Worm (Caenorhabditis elegans): Measurements from ENCODE around the gene ZK856.19.

The ZK856.19 gene

ce11 chrV:10190081-10190556, 14.6 kb downstream of the ZK856.19 start, which contains the start of gene ZK856.5:
Gene ZK856.5 (minus strand): TSS chrV:10190131.
- TF ChIP-seq nhr-85 (tag) (peak; percentile 58), lin-35 (GFP tag; optimal IDR thresholded peaks at IDR 0.05) (peak in 1 of 2 experiments; percentile 37), efl-1 (optimal IDR thresholded peaks at IDR 0.05) (no peak), efl-1 (GFP tag; optimal IDR thresholded peaks at IDR 0.05 in 1 of 2) (peak in 1 of 2 experiments; percentile 66), efl-3 (GFP tag; optimal IDR thresholded peaks at IDR 0.05) (no peak), elt-2 (tag; optimal IDR thresholded peaks at IDR 0.05) (peak; percentile 90), nhr-71 (tag; optimal IDR thresholded peaks at IDR 0.05) (peak; percentile 22)

- TF ChIP-seq skn-1 (tag; optimal IDR thresholded peaks at IDR 0.05) (no peak), elt-2 (tag; optimal IDR thresholded peaks at IDR 0.05) (no peak), blmp-1 (tag; optimal IDR thresholded peaks at IDR 0.05) (no peak), egl-27 (tag; optimal IDR thresholded peaks at IDR 0.05) (no peak)
Observed at ce11 chrV:10185719-10186118, 19.0 kb downstream of the ZK856.19 start, which contains the start of gene ZK856.18. Gene ZK856.18 (minus strand): TSS chrV:10186007.

- TF ChIP-seq ztf-4 (tag; optimal IDR thresholded peaks at IDR 0.05) (no peak), C04F5.9 (tag; optimal IDR thresholded peaks at IDR 0.05) (no peak), unc-62 (GFP tag; optimal IDR thresholded peaks at IDR 0.05) (no peak), ceh-88 (GFP tag; IDR thresholded peaks at IDR 0.05) (no peak), lin-35 (GFP tag; optimal IDR thresholded peaks at IDR 0.05) (no peak), lin-15B (tag; optimal IDR thresholded peaks at IDR 0.05) (no peak), egl-13 (tag; optimal IDR thresholded peaks at IDR 0.05) (no peak), hpl-2 (GFP tag; optimal IDR thresholded peaks at IDR 0.05) (no peak), rnt-1 (tag; optimal IDR thresholded peaks at IDR 0.05) (no peak)
Observed at ce11 chrV:10183810-10184209, 20.9 kb downstream of the ZK856.19 start.

ce11 chrV:10182984-10183383, 21.7 kb downstream of the ZK856.19 start, which contains the start of gene ZK856.4:
Gene ZK856.4 (plus strand): TSS chrV:10183284.
- TF ChIP-seq ceh-8 (GFP tag; optimal IDR thresholded peaks at IDR 0.05), result no peak
- no peak for TF ChIP-seq lir-3 (tag; optimal IDR thresholded peaks at IDR 0.05; ENCODE audit: poor library complexity)
- TF ChIP-seq unc-130 (tag; optimal IDR thresholded peaks at IDR 0.05), result no peak
- no peak for TF ChIP-seq zag-1 (tag; optimal IDR thresholded peaks at IDR 0.05)
- no peak for TF ChIP-seq nhr-19 (GFP tag; conservative IDR thresholded peaks at IDR 0.05)
- TF ChIP-seq unc-86 (tag; optimal IDR thresholded peaks at IDR 0.05), result no peak
- no peak for TF ChIP-seq jun-1 (tag; optimal IDR thresholded peaks at IDR 0.05)
- no peak for TF ChIP-seq C34B4.2 (tag; optimal IDR thresholded peaks at IDR 0.05)
- TF ChIP-seq C04F5.9 (tag; optimal IDR thresholded peaks at IDR 0.05), result no peak
- TF ChIP-seq unc-30 (tag; optimal IDR thresholded peaks at IDR 0.05), result no peak
- TF ChIP-seq blmp-1 (tag; optimal IDR thresholded peaks at IDR 0.05), result no peak
- no peak for TF ChIP-seq efl-1 (optimal IDR thresholded peaks at IDR 0.05)
- no peak for TF ChIP-seq efl-1 (GFP tag; optimal IDR thresholded peaks at IDR 0.05 in 1 of 2)
- no peak for TF ChIP-seq ces-1 (GFP tag; optimal IDR thresholded peaks at IDR 0.05)

- no peak for TF ChIP-seq irx-1 (tag; optimal IDR thresholded peaks at IDR 0.05)
- TF ChIP-seq elt-2 (tag; optimal IDR thresholded peaks at IDR 0.05), result peak; percentile 41
Observed at ce11 chrV:10179235-10179634, 25.5 kb downstream of the ZK856.19 start, which contains the start of gene cul-5. Gene cul-5 (plus strand): TSS chrV:10179535.

DNA sequence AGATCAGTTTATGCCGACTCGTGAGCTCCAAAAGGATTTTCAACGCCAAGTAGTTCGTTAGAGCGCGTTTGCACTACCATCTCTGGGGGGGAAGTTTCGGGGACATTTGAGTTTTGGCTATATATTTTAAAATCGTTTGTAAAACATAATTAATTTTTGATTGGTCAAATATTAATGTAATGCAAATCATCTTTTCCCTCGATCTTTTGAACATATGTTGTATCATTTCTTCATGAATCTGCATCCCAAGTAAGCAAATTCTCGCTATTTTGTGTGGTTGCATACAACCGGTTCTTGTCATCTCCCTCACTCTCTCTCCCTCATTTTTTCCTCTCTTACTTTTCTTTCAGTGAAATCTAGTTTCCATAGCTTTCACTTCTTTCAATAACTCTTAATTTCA, 26.5 kb downstream of the ZK856.19 start:
- TF ChIP-seq pax-3 (tag; optimal IDR thresholded peaks at IDR 0.05) (peak; percentile 78), irx-1 (tag; optimal IDR thresholded peaks at IDR 0.05) (peak; percentile 34), fkh-10 (GFP tag; optimal IDR thresholded peaks at IDR 0.05) (no peak), ets-5 (GFP tag; IDR thresholded peaks at IDR 0.05) (no peak), elt-3 (tag; optimal IDR thresholded peaks at IDR 0.05) (no peak), unc-130 (tag; optimal IDR thresholded peaks at IDR 0.05) (peak; percentile 39), dsc-1 (tag; optimal IDR thresholded peaks at IDR 0.05) (peak; percentile 73), hlh-4 (tag; optimal IDR thresholded peaks at IDR 0.05) (peak; percentile 24), rnt-1 (tag; optimal IDR thresholded peaks at IDR 0.05) (peak; percentile 29), swsn-7 (tag; optimal IDR thresholded peaks at IDR 0.05) (peak; percentile 71), pqm-1 (tag; optimal IDR thresholded peaks at IDR 0.05) (no peak), isw-1 (GFP tag; IDR thresholded peaks at IDR 0.05) (peak; percentile 63), nhr-20 (tag; optimal IDR thresholded peaks at IDR 0.05) (peak; percentile 85), sup-37 (GFP tag; optimal IDR thresholded peaks at IDR 0.05) (peak; percentile 15), lin-39 (tag; optimal IDR thresholded peaks at IDR 0.05) (no peak), efl-1 (optimal IDR thresholded peaks at IDR 0.05) (peak; percentile 59 to 60), efl-1 (GFP tag; optimal IDR thresholded peaks at IDR 0.05 in 1 of 2) (peak; percentile 49 to 95), nhr-12 (tag; optimal IDR thresholded peaks at IDR 0.05) (no peak), ceh-8 (GFP tag; optimal IDR thresholded peaks at IDR 0.05) (no peak), efl-3 (GFP tag; optimal IDR thresholded peaks at IDR 0.05) (no peak), mef-2 (tag; optimal IDR thresholded peaks at IDR 0.05) (no peak)

All from whole organism, L1 larva.